Fruit fly (Drosophila melanogaster) whole organism, prepupa: ENCODE measurements around the gene tll.
A peak's percentile ranks its signal among the peaks of the same experiment; 100 is the strongest.

Experiments used
- Blimp-1 ChIP-seq: fragments of 200-800 bp; sonication (Bioruptor generic); optimal IDR thresholded peaks from 3 replicates; lab custom pipeline; 2017; ENCODE audit warnings: missing biosample characterization, missing genetic modification characterization, mild to moderate bottlenecking, moderate library complexity, missing genetic modification reagents
- CG10631 ChIP-seq: fragments of 200-800 bp; sonication (Bioruptor generic); optimal IDR thresholded peaks from 2 replicates; lab custom pipeline; 2016; ENCODE audit warnings: missing biosample characterization, missing genetic modification characterization
- CG10669 ChIP-seq: fragments of 200-800 bp; sonication (Bioruptor generic); optimal IDR thresholded peaks from 3 replicates; lab custom pipeline; 2018; ENCODE audit warnings: missing biosample characterization, mild to moderate bottlenecking, missing genetic modification characterization, moderate library complexity
- CG11762 ChIP-seq: fragments of 200-800 bp; sonication (Bioruptor generic); optimal IDR thresholded peaks from 3 replicates; lab custom pipeline; 2016; ENCODE audit warnings: missing biosample characterization, missing genetic modification characterization; ENCODE audit not compliant: insufficient read depth
- CG15336 ChIP-seq: fragments of 200-800 bp; sonication (Bioruptor generic); IDR thresholded peaks from 2 replicates; pipeline ENCODE4 v1.3.6; 2022; ENCODE audit warnings: missing biosample characterization, missing genetic modification characterization
- CG1621 ChIP-seq: fragments of 200-800 bp; sonication (Bioruptor generic); optimal IDR thresholded peaks from 3 replicates; lab custom pipeline; 2018; ENCODE audit warnings: missing biosample characterization, mild to moderate bottlenecking, missing genetic modification characterization
- CG16779 ChIP-seq: fragments of 200-800 bp; sonication (Bioruptor generic); optimal IDR thresholded peaks from 3 replicates; lab custom pipeline; 2017; ENCODE audit warnings: missing biosample characterization, mild to moderate bottlenecking, missing genetic modification characterization
- CG3919 ChIP-seq: fragments of 200-800 bp; sonication (Bioruptor generic); optimal IDR thresholded peaks from 3 replicates; lab custom pipeline; 2016; ENCODE audit warnings: missing biosample characterization, missing genetic modification characterization
- CG6163 ChIP-seq: fragments of 200-800 bp; sonication (Bioruptor generic); IDR thresholded peaks from 3 replicates; pipeline ENCODE4 v1.3.6; 2022; ENCODE audit warnings: missing biosample characterization, missing genetic modification characterization
- CG6808 ChIP-seq: fragments of 200-800 bp; sonication (Bioruptor generic); optimal IDR thresholded peaks from 3 replicates; lab custom pipeline; 2017; ENCODE audit warnings: missing biosample characterization, missing genetic modification characterization, mild to moderate bottlenecking, moderate library complexity, missing genetic modification reagents
- CG6854 ChIP-seq: fragments of 200-800 bp; sonication (Bioruptor generic); optimal IDR thresholded peaks from 2 replicates; lab custom pipeline; 2017; ENCODE audit warnings: missing biosample characterization, mild to moderate bottlenecking, missing genetic modification characterization
- CG7368 ChIP-seq: fragments of 200-800 bp; sonication (Bioruptor generic); optimal IDR thresholded peaks from 3 replicates; lab custom pipeline; 2016; ENCODE audit warnings: missing biosample characterization, missing genetic modification characterization
- CG8319 ChIP-seq: fragments of 200-800 bp; sonication (Bioruptor generic); optimal IDR thresholded peaks from 3 replicates; lab custom pipeline; 2016; ENCODE audit warnings: missing biosample characterization, missing genetic modification characterization
- CG8632 ChIP-seq: fragments of 200-800 bp; sonication (Bioruptor generic); optimal IDR thresholded peaks from 3 replicates; lab custom pipeline; 2016; ENCODE audit warnings: missing biosample characterization, missing genetic modification characterization
- CG9139 ChIP-seq: fragments of 200-800 bp; sonication (Bioruptor generic); optimal IDR thresholded peaks from 3 replicates; lab custom pipeline; 2017; ENCODE audit warnings: missing biosample characterization, mild to moderate bottlenecking, missing genetic modification characterization
- Eip78C ChIP-seq: fragments of 200-800 bp; sonication (Bioruptor generic); peaks from one replicate; lab custom pipeline; 2016; ENCODE audit warnings: missing biosample characterization, missing genetic modification characterization
- Ets21C ChIP-seq: fragments of 200-800 bp; sonication (Bioruptor generic); optimal IDR thresholded peaks from 3 replicates; lab custom pipeline; 2016; ENCODE audit warnings: missing biosample characterization, missing genetic modification characterization
- Ets96B ChIP-seq: fragments of 200-800 bp; optimal IDR thresholded peaks from 2 replicates; lab custom pipeline; 2019; ENCODE audit warnings: missing biosample characterization, mild to moderate bottlenecking, missing genetic modification characterization, moderate library complexity
- Gug ChIP-seq: fragments of 200-800 bp; sonication (Bioruptor generic); IDR thresholded peaks from 2 replicates; pipeline ENCODE4 v1.3.6; 2022; ENCODE audit warnings: missing biosample characterization, missing genetic modification characterization
- Hr38 ChIP-seq: sonication (Bioruptor generic); optimal IDR thresholded peaks from 2 replicates; lab custom pipeline; 2016; ENCODE audit warnings: missing biosample characterization, missing genetic modification characterization
- Hr39 ChIP-seq: fragments of 200-800 bp; sonication (Bioruptor generic); optimal IDR thresholded peaks from 2 replicates; lab custom pipeline; 2016; ENCODE audit warnings: missing biosample characterization, missing genetic modification characterization
- Hr4 ChIP-seq: fragments of 200-800 bp; sonication (Bioruptor generic); optimal IDR thresholded peaks from 3 replicates; lab custom pipeline; 2016; ENCODE audit warnings: missing biosample characterization, missing genetic modification characterization
- Lpt ChIP-seq: fragments of 200-800 bp; sonication (Bioruptor generic); optimal IDR thresholded peaks from 3 replicates; lab custom pipeline; 2016; ENCODE audit warnings: missing biosample characterization, missing genetic modification characterization
- Sox102F ChIP-seq: fragments of 200-800 bp; sonication (Bioruptor generic); optimal IDR thresholded peaks from 2 replicates; lab custom pipeline; 2016; ENCODE audit warnings: missing biosample characterization, mild to moderate bottlenecking, missing genetic modification characterization
- achi ChIP-seq: fragments of 200-800 bp; sonication (Bioruptor generic); optimal IDR thresholded peaks from 3 replicates; lab custom pipeline; 2016; ENCODE audit warnings: missing biosample characterization, missing genetic modification characterization
- acj6 ChIP-seq: fragments of 200-800 bp; sonication (Bioruptor generic); optimal IDR thresholded peaks from 3 replicates; lab custom pipeline; 2016; ENCODE audit warnings: missing biosample characterization, missing genetic modification characterization
- dac ChIP-seq: fragments of 200-800 bp; sonication (Bioruptor generic); optimal IDR thresholded peaks from 2 replicates; lab custom pipeline; 2017; ENCODE audit warnings: missing biosample characterization, mild to moderate bottlenecking, missing genetic modification characterization
- dsx ChIP-seq: fragments of 200-800 bp; optimal IDR thresholded peaks from 3 replicates; lab custom pipeline; 2019; ENCODE audit warnings: missing biosample characterization, mild to moderate bottlenecking, missing genetic modification characterization, moderate library complexity; ENCODE audit not compliant: poor library complexity, severe bottlenecking
- eg ChIP-seq: fragments of 200-800 bp; sonication (Bioruptor generic); IDR thresholded peaks from 3 replicates; pipeline ENCODE4 v1.3.6; 2022; ENCODE audit warnings: missing biosample characterization, missing genetic modification characterization
- fd59A ChIP-seq: fragments of 200-800 bp; sonication (Bioruptor generic); optimal IDR thresholded peaks from 2 replicates; lab custom pipeline; 2017; ENCODE audit warnings: missing biosample characterization, mild to moderate bottlenecking, missing genetic modification characterization, missing genetic modification reagents
- fkh ChIP-seq: fragments of 200-800 bp; sonication (Bioruptor generic); optimal IDR thresholded peaks from 3 replicates; lab custom pipeline; 2017; ENCODE audit warnings: missing biosample characterization, mild to moderate bottlenecking, missing genetic modification characterization, moderate library complexity
- lz ChIP-seq: fragments of 200-800 bp; sonication (Bioruptor generic); optimal IDR thresholded peaks from 3 replicates; lab custom pipeline; 2016; ENCODE audit warnings: missing biosample characterization, missing genetic modification characterization
- net ChIP-seq: fragments of 200-800 bp; sonication (Bioruptor generic); optimal IDR thresholded peaks from 3 replicates; lab custom pipeline; 2016; ENCODE audit warnings: missing biosample characterization, missing genetic modification characterization
- salr ChIP-seq, 2 experiments: fragments of 200-800 bp; sonication (Bioruptor generic); optimal IDR thresholded peaks; 3 replicates each; lab custom pipeline; 2016 to 2018; ENCODE audit warnings: missing biosample characterization in 2 of 2, missing genetic modification characterization in 2 of 2, mild to moderate bottlenecking in 1 of 2
- spab ChIP-seq: fragments of 200-800 bp; sonication (Bioruptor generic); optimal IDR thresholded peaks from 2 replicates; lab custom pipeline; 2017; ENCODE audit warnings: missing biosample characterization, mild to moderate bottlenecking, missing genetic modification characterization, missing genetic modification reagents
- ss ChIP-seq, 2 experiments: fragments of 200-800 bp; sonication (Bioruptor generic); optimal IDR thresholded peaks; 2 replicates in 1 of 2; 3 replicates in 1 of 2; lab custom pipeline; 2017 to 2018; ENCODE audit warnings: mild to moderate bottlenecking in 2 of 2, missing biosample characterization in 2 of 2, missing genetic modification characterization in 2 of 2, moderate library complexity in 1 of 2
- svp ChIP-seq: fragments of 200-800 bp; sonication (Bioruptor generic); peaks from one replicate; lab custom pipeline; 2016; ENCODE audit warnings: missing biosample characterization, missing genetic modification characterization
- topi ChIP-seq: fragments of 200-800 bp; sonication (Bioruptor generic); optimal IDR thresholded peaks from 3 replicates; lab custom pipeline; 2016; ENCODE audit warnings: missing biosample characterization, missing genetic modification characterization

tll gene

DNA sequence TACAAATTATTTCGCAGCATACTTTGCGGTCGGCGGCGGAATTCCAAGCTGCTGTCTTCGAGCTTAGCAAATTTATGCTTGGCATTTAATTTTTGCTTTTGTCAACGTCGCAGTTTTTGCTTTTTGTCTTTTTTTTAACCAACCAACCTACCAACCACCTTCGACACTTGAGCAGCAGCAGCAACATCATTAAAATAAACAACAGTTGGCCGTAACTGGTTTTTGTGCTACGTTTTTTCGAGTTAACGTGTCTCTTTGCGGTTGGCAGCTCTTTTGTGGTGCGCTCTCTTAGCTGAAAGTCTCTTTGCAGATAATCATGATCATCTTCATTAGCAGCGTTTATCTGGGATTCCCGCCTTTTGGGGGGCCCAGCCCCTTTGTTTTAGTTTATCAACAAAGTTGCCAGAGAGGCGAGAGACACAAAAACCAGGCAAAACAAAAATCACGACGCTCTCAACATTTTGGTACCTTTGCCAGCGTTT, 30.1 kb upstream of the tll start:
- peak; percentile 18 for TF ChIP-seq Sox102F
- TF ChIP-seq Ets96B (tag; lab: Kevin White, UChicago): peak; percentile 24
- TF ChIP-seq dac (GFP tag; lab: Kevin White, UChicago): no peak
- peak; percentile 17; the same call in 1 of the 3 replicates for TF ChIP-seq eg (GFP tag; lab: Robert Waterston, UW)
- no peak for TF ChIP-seq Hr39
- peak; percentile 78 to 84 for TF ChIP-seq ss (GFP tag; optimal IDR thresholded peaks at IDR 0.05; lab: Kevin White, UChicago)
- TF ChIP-seq CG11762 (GFP tag; lab: Kevin White, UChicago): no peak
- peak; percentile 10 for TF ChIP-seq CG6854 (GFP tag; lab: Kevin White, UChicago)
- no peak for TF ChIP-seq salr (GFP tag; optimal IDR thresholded peaks at IDR 0.05; lab: Kevin White, UChicago)
- peak; percentile 68 for TF ChIP-seq CG16779 (tag; lab: Kevin White, UChicago)
- peak; percentile 17 for TF ChIP-seq CG10669
- no peak for TF ChIP-seq acj6 (GFP tag; lab: Kevin White, UChicago)
- TF ChIP-seq CG15336 (GFP tag; lab: Robert Waterston, UW): peak; percentile 7; the same call in 1 of the 2 replicates
- no peak for TF ChIP-seq fd59A (GFP tag; lab: Kevin White, UChicago)
- no peak for TF ChIP-seq CG7368 (GFP tag; lab: Kevin White, UChicago)
- no peak for TF ChIP-seq lz (GFP tag; lab: Kevin White, UChicago)
- no peak for TF ChIP-seq fkh (GFP tag; lab: Kevin White, UChicago)
- peak; percentile 42 for TF ChIP-seq net
- TF ChIP-seq CG10631: no peak
- peak; percentile 69 for TF ChIP-seq CG1621 (tag; lab: Kevin White, UChicago)
- TF ChIP-seq spab: peak; percentile 50
- TF ChIP-seq CG6163 (GFP tag; lab: Robert Waterston, UW): peak; percentile 52; the same call in 1 of the 3 replicates
- TF ChIP-seq svp (GFP tag; lab: Kevin White, UChicago): no peak
- TF ChIP-seq Lpt (GFP tag; lab: Kevin White, UChicago): peak; percentile 8
- TF ChIP-seq CG9139 (GFP tag; lab: Kevin White, UChicago): peak; percentile 66
- TF ChIP-seq Eip78C (GFP tag; lab: Kevin White, UChicago): peak; percentile 68
- TF ChIP-seq CG3919 (GFP tag; lab: Kevin White, UChicago): no peak
- TF ChIP-seq dsx (GFP tag; lab: Kevin White, UChicago): peak; percentile 97
- no peak for TF ChIP-seq Hr38 (GFP tag; lab: Kevin White, UChicago)
- peak; percentile 5 for TF ChIP-seq achi
- TF ChIP-seq CG8319 (GFP tag; lab: Kevin White, UChicago): no peak
- TF ChIP-seq Ets21C: no peak
- TF ChIP-seq Hr4: no peak
- peak; percentile 68 for TF ChIP-seq CG6808

DNA sequence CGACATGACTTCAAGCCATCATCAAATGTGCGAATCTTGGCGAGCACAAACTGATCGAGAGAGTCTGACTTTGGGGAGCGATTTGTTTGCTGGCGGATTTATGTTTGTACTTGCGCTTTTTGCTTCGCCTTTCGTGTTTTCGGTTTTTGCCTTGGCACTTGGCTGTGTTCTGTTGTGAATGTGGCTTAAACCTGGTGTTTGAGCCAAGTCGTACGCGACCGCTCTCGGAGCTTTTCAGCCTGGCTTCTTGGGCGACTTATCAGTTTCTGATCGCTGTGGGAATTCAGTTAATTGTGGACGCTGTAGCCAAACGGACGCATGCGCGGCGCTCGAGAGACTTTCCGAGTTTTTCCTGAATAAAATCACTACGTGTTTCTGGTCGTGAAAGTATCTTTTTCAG, 24.6 kb upstream of the tll start, which contains the start of gene CG15544:
TSS of gene CG15544 (plus strand) at position 276 of the 400 bp plus-strand sequence.
- no peak for TF ChIP-seq topi
- no peak for TF ChIP-seq CG10631
- peak; percentile 5 for TF ChIP-seq CG3919 (GFP tag; lab: Kevin White, UChicago)
- TF ChIP-seq Gug (GFP tag; lab: Robert Waterston, UW): no peak
- peak; percentile 21; the same call in 1 of the 2 replicates for TF ChIP-seq CG15336 (GFP tag; lab: Robert Waterston, UW)
- TF ChIP-seq CG8632 (GFP tag; lab: Kevin White, UChicago): no peak
- peak; percentile 31 for TF ChIP-seq Blimp-1 (GFP tag; lab: Kevin White, UChicago)
- TF ChIP-seq Eip78C (GFP tag; lab: Kevin White, UChicago): peak; percentile 64
- TF ChIP-seq Hr4: no peak
- TF ChIP-seq CG6854 (GFP tag; lab: Kevin White, UChicago): peak; percentile 49
- TF ChIP-seq CG6163 (GFP tag; lab: Robert Waterston, UW): peak; percentile 39; the same call in 2 of the 3 replicates
